Worm (Caenorhabditis elegans) whole organism, L3 larva: ENCODE results near the gene srg-59.

Experiments
- elt-1 ChIP-seq: fragments of 150-350 bp; optimal IDR thresholded peaks from 2 replicates; lab custom pipeline; 2014; ENCODE audit warnings: missing biosample characterization, missing genetic modification characterization
- mdl-1 ChIP-seq: fragments of 150-350 bp; optimal IDR thresholded peaks from 2 replicates; lab custom pipeline; 2014; ENCODE audit warnings: missing biosample characterization, missing genetic modification characterization
- nhr-25 ChIP-seq: sonication (generic microtip); optimal IDR thresholded peaks from 2 replicates; lab custom pipeline; 2017; ENCODE audit warnings: missing biosample characterization, missing genetic modification characterization
- nhr-43 ChIP-seq: sonication (generic microtip); optimal IDR thresholded peaks from 2 replicates; lab custom pipeline; 2016; ENCODE audit warnings: mild to moderate bottlenecking, missing genetic modification characterization, missing compliant biosample characterization; ENCODE audit not compliant: poor library complexity, severe bottlenecking
- snpc-4 ChIP-seq: fragments of 150-350 bp; optimal IDR thresholded peaks from 2 replicates; lab custom pipeline; 2014; ENCODE audit warnings: missing biosample characterization, missing genetic modification characterization

- TF ChIP-seq nhr-43 (tag; lab: Kevin White, UChicago) (no peak), mdl-1 (tag; lab: Kevin White, UChicago) (no peak), snpc-4 (tag; lab: Kevin White, UChicago) (no peak), nhr-25 (tag; lab: Kevin White, UChicago) (no peak), elt-1 (tag; lab: Kevin White, UChicago) (no peak)
These were observed 8.2 kb downstream of the srg-59 start for ce11 chrV:2716933-2717332.
